Fruit fly (Drosophila melanogaster) whole organism, embryonic: Measurements from ENCODE around the gene CG42727.

ENCODE experiments used
- B-H1 ChIP-seq: fragments of 200-800 bp; sonication (Bioruptor generic); IDR thresholded peaks from 3 replicates; pipeline ENCODE4 v1.3.6; 2022; ENCODE audit warnings: missing biosample characterization, missing genetic modification characterization
- CG11093 ChIP-seq: fragments of 200-800 bp; sonication (Bioruptor generic); IDR thresholded peaks from 3 replicates; pipeline ENCODE4 v1.3.6; 2022; ENCODE audit warnings: missing biosample characterization, missing genetic modification characterization
- CG11247 ChIP-seq: fragments of 200-800 bp; sonication (Bioruptor generic); IDR thresholded peaks from 2 replicates; pipeline ENCODE4 v1.3.6; 2022; ENCODE audit warnings: missing biosample characterization, missing genetic modification characterization
- CG11696 ChIP-seq: fragments of 200-800 bp; sonication (Bioruptor generic); IDR thresholded peaks from 2 replicates; pipeline ENCODE4 v1.3.6; 2022; ENCODE audit warnings: missing biosample characterization, missing genetic modification characterization
- CG14050 ChIP-seq: fragments of 200-800 bp; sonication (Bioruptor generic); IDR thresholded peaks from 3 replicates; pipeline ENCODE4 v1.3.6; 2022; ENCODE audit warnings: missing biosample characterization, missing genetic modification characterization
- CG14710 ChIP-seq: fragments of 200-800 bp; sonication (Bioruptor generic); optimal IDR thresholded peaks from 3 replicates; lab custom pipeline; 2019; ENCODE audit warnings: missing biosample characterization, mild to moderate bottlenecking, missing genetic modification characterization, moderate library complexity
- CG17361 ChIP-seq: fragments of 200-800 bp; sonication (Bioruptor generic); IDR thresholded peaks from 3 replicates; pipeline ENCODE4 v1.3.6; 2022; ENCODE audit warnings: missing biosample characterization, missing genetic modification characterization
- CG18599 ChIP-seq: fragments of 200-800 bp; sonication (Bioruptor generic); optimal IDR thresholded peaks from 3 replicates; lab custom pipeline; 2017; ENCODE audit warnings: missing biosample characterization, missing genetic modification characterization, mild to moderate bottlenecking, moderate library complexity, missing genetic modification reagents
- CG2875 ChIP-seq: fragments of 200-800 bp; sonication (Bioruptor generic); optimal IDR thresholded peaks from 2 replicates; lab custom pipeline; 2017; ENCODE audit warnings: missing biosample characterization, mild to moderate bottlenecking, missing genetic modification characterization, missing genetic modification reagents
- CG31224 ChIP-seq: fragments of 200-800 bp; sonication (Bioruptor generic); IDR thresholded peaks from 2 replicates; pipeline ENCODE4 v1.3.6; 2022; ENCODE audit warnings: missing biosample characterization, missing genetic modification characterization
- CG32767 ChIP-seq: fragments of 200-800 bp; sonication (Bioruptor generic); IDR thresholded peaks from 2 replicates; pipeline ENCODE4 v1.3.6; 2022; ENCODE audit warnings: missing biosample characterization, missing genetic modification characterization
- CG32772 ChIP-seq: fragments of 200-800 bp; sonication (Bioruptor generic); IDR thresholded peaks from 2 replicates; pipeline ENCODE4 v1.3.6; 2022; ENCODE audit warnings: missing biosample characterization, missing genetic modification characterization
- CG33557 ChIP-seq: fragments of 200-800 bp; sonication (Bioruptor generic); optimal IDR thresholded peaks from 2 replicates; lab custom pipeline; 2019; ENCODE audit warnings: missing biosample characterization, mild to moderate bottlenecking, missing genetic modification characterization, moderate library complexity
- CG3407 ChIP-seq: fragments of 200-800 bp; sonication (Bioruptor generic); optimal IDR thresholded peaks from 2 replicates; lab custom pipeline; 2018; ENCODE audit warnings: missing biosample characterization, mild to moderate bottlenecking, missing genetic modification characterization
- CG34376 ChIP-seq: fragments of 200-800 bp; sonication (Bioruptor generic); optimal IDR thresholded peaks from 2 replicates; lab custom pipeline; 2018; ENCODE audit warnings: missing biosample characterization, mild to moderate bottlenecking, missing genetic modification characterization
- CG6272 ChIP-seq: fragments of 200-800 bp; sonication (Bioruptor generic); IDR thresholded peaks from 2 replicates; pipeline ENCODE4 v1.3.6; 2022; ENCODE audit warnings: missing biosample characterization, missing genetic modification characterization
- CG6689 ChIP-seq: fragments of 200-800 bp; sonication (Bioruptor generic); IDR thresholded peaks from 2 replicates; pipeline ENCODE4 v1.3.6; 2022; ENCODE audit warnings: missing biosample characterization, missing genetic modification characterization
- CG7556 ChIP-seq: fragments of 200-800 bp; sonication (Bioruptor generic); optimal IDR thresholded peaks from 2 replicates; lab custom pipeline; 2017; ENCODE audit warnings: missing biosample characterization, mild to moderate bottlenecking, missing genetic modification characterization
- CG7839 ChIP-seq: fragments of 200-800 bp; sonication (Bioruptor generic); optimal IDR thresholded peaks from 3 replicates; lab custom pipeline; 2018; ENCODE audit warnings: missing biosample characterization, mild to moderate bottlenecking, missing genetic modification characterization, moderate library complexity
- CG8388 ChIP-seq: fragments of 200-800 bp; sonication (Bioruptor generic); optimal IDR thresholded peaks from 2 replicates; lab custom pipeline; 2019; ENCODE audit warnings: missing biosample characterization, mild to moderate bottlenecking, missing genetic modification characterization, moderate library complexity
- CG9727 ChIP-seq: fragments of 200-800 bp; sonication (Bioruptor generic); optimal IDR thresholded peaks from 3 replicates; lab custom pipeline; 2017; ENCODE audit warnings: missing biosample characterization, mild to moderate bottlenecking, missing genetic modification characterization
- CG9876 ChIP-seq: fragments of 200-800 bp; sonication (Bioruptor generic); optimal IDR thresholded peaks from 2 replicates; lab custom pipeline; 2016; ENCODE audit warnings: missing biosample characterization, missing genetic modification characterization
- Chrac-16 ChIP-seq: fragments of 200-800 bp; sonication (Bioruptor generic); optimal IDR thresholded peaks from 3 replicates; lab custom pipeline; 2016; ENCODE audit warnings: missing biosample characterization, missing genetic modification characterization
- D ChIP-seq, 2 experiments: fragments of 200-800 bp in 1 of 2; fragments of >200 bp in 1 of 2; sonication (Bioruptor generic) in 1 of 2; optimal IDR thresholded peaks; 2 replicates in 1 of 2; 3 replicates in 1 of 2; lab custom pipeline; 2017; ENCODE audit warnings: mild to moderate bottlenecking in 1 of 2, missing biosample characterization in 1 of 2, missing genetic modification characterization in 1 of 2, missing genetic modification reagents in 1 of 2
- Dip3 ChIP-seq: fragments of 200-800 bp; sonication (Bioruptor generic); optimal IDR thresholded peaks from 3 replicates; lab custom pipeline; 2016; ENCODE audit warnings: missing biosample characterization, missing genetic modification characterization
- HLH4C ChIP-seq: fragments of 200-800 bp; sonication (Bioruptor generic); IDR thresholded peaks from 3 replicates; pipeline ENCODE4 v1.3.6; 2022; ENCODE audit warnings: missing biosample characterization, missing genetic modification characterization; ENCODE audit not compliant: partially characterized antibody
- Hr39 ChIP-seq: fragments of >200 bp; optimal IDR thresholded peaks from 2 replicates; lab custom pipeline; 2017
- Mes4 ChIP-seq: fragments of 200-800 bp; sonication (Bioruptor generic); optimal IDR thresholded peaks from 2 replicates; lab custom pipeline; 2016; ENCODE audit warnings: missing biosample characterization, missing genetic modification characterization
- Mrtf ChIP-seq: fragments of 200-800 bp; sonication (Bioruptor generic); IDR thresholded peaks from 3 replicates; pipeline ENCODE4 v1.3.6; 2022; ENCODE audit warnings: missing biosample characterization, missing genetic modification characterization
- Nf-YC ChIP-seq: fragments of 200-800 bp; optimal IDR thresholded peaks from 3 replicates; lab custom pipeline; 2019; ENCODE audit warnings: missing biosample characterization, mild to moderate bottlenecking, missing genetic modification characterization, moderate library complexity
- Ptx1 ChIP-seq: fragments of 200-800 bp; sonication (Bioruptor generic); IDR thresholded peaks from 2 replicates; pipeline ENCODE4 v1.3.6; 2022; ENCODE audit warnings: missing biosample characterization, missing genetic modification characterization
- Ssrp ChIP-seq: fragments of 200-800 bp; sonication (Bioruptor generic); optimal IDR thresholded peaks from 2 replicates; lab custom pipeline; 2018; ENCODE audit warnings: missing biosample characterization, mild to moderate bottlenecking, missing genetic modification characterization, moderate library complexity
- YL-1 ChIP-seq: fragments of 200-800 bp; sonication (Bioruptor generic); optimal IDR thresholded peaks from 3 replicates; lab custom pipeline; 2017; ENCODE audit warnings: missing biosample characterization, mild to moderate bottlenecking, missing genetic modification characterization
- ab ChIP-seq: fragments of 200-800 bp; sonication (Bioruptor generic); optimal IDR thresholded peaks from 2 replicates; lab custom pipeline; 2016; ENCODE audit warnings: missing biosample characterization, missing genetic modification characterization
- bab2 ChIP-seq: fragments of 200-800 bp; sonication (Bioruptor generic); optimal IDR thresholded peaks from 2 replicates; lab custom pipeline; 2016; ENCODE audit warnings: missing biosample characterization, missing genetic modification characterization
- cato ChIP-seq: fragments of 200-800 bp; sonication (Bioruptor generic); optimal IDR thresholded peaks from 2 replicates; lab custom pipeline; 2016; ENCODE audit warnings: missing biosample characterization, missing genetic modification characterization, borderline replicate concordance
- chn ChIP-seq: fragments of 200-800 bp; sonication (Bioruptor generic); optimal IDR thresholded peaks from 2 replicates; lab custom pipeline; 2016; ENCODE audit warnings: missing biosample characterization, missing genetic modification characterization
- crol ChIP-seq: fragments of 200-800 bp; sonication (Bioruptor generic); IDR thresholded peaks from 2 replicates; pipeline ENCODE4 v1.3.6; 2022; ENCODE audit warnings: missing biosample characterization, missing genetic modification characterization
- dimm ChIP-seq: fragments of 200-800 bp; sonication (Bioruptor generic); IDR thresholded peaks from 2 replicates; pipeline ENCODE4 v1.3.6; 2022; ENCODE audit warnings: missing biosample characterization, missing genetic modification characterization
- fru ChIP-seq: fragments of >200 bp; optimal IDR thresholded peaks from 2 replicates; lab custom pipeline; 2017
- gt ChIP-seq: fragments of 200-800 bp; sonication (Bioruptor generic); IDR thresholded peaks from 2 replicates; pipeline ENCODE4 v1.3.6; 2022; ENCODE audit warnings: missing biosample characterization, missing genetic modification characterization
- lilli ChIP-seq: fragments of 200-800 bp; sonication (Bioruptor generic); optimal IDR thresholded peaks from 3 replicates; lab custom pipeline; 2016; ENCODE audit warnings: missing biosample characterization, missing genetic modification characterization
- pan ChIP-seq, 4 experiments: fragments of >200 bp in 3 of 4; fragments of 200-800 bp in 1 of 4; sonication (Bioruptor generic) in 1 of 4; optimal IDR thresholded peaks in 3 of 4; IDR thresholded peaks in 1 of 4; 2 replicates each; pipeline versions ENCODE4 v1.3.6 to Lab custom; 2017 to 2022; ENCODE audit warnings: missing biosample characterization in 2 of 4, missing genetic modification characterization in 2 of 4, mixed read lengths in 1 of 4
- run ChIP-seq: fragments of 200-800 bp; sonication (Bioruptor generic); optimal IDR thresholded peaks from 3 replicates; lab custom pipeline; 2018; ENCODE audit warnings: missing biosample characterization, mild to moderate bottlenecking, missing genetic modification characterization
- sim ChIP-seq: fragments of 200-800 bp; sonication (Bioruptor generic); IDR thresholded peaks from 2 replicates; pipeline ENCODE4 v1.3.6; 2022; ENCODE audit warnings: missing biosample characterization, missing genetic modification characterization
- slou ChIP-seq: fragments of 200-800 bp; sonication (Bioruptor generic); optimal IDR thresholded peaks from 3 replicates; lab custom pipeline; 2016; ENCODE audit warnings: missing biosample characterization, missing genetic modification characterization
- tio ChIP-seq: fragments of 200-800 bp; sonication (Bioruptor generic); optimal IDR thresholded peaks from 2 replicates; lab custom pipeline; 2017; ENCODE audit warnings: missing biosample characterization, missing genetic modification characterization, inconsistent platforms
- tll ChIP-seq, 2 experiments: fragments of 200-800 bp in 1 of 2; fragments of >200 bp in 1 of 2; sonication (Bioruptor generic) in 1 of 2; optimal IDR thresholded peaks; 2 replicates each; lab custom pipeline; 2017 to 2019; ENCODE audit warnings: missing biosample characterization in 2 of 2, missing genetic modification characterization in 2 of 2, mild to moderate bottlenecking in 1 of 2, moderate library complexity in 1 of 2
- yki ChIP-seq: fragments of >200 bp; optimal IDR thresholded peaks from 3 replicates; lab custom pipeline; 2018

The CG42727 gene

dm6 chr3R:15356645-15357431, 9.0 kb downstream of the CG42727 start, which contains the start of the genes Atg4b and Hibch (continued):
- TF ChIP-seq CG14050 (GFP tag; lab: Robert Waterston, UW), result peak; percentile 63; the same call in 2 of the 3 replicates
- no peak for TF ChIP-seq yki (lab: Kevin White, UChicago)
- TF ChIP-seq CG33557 (GFP tag; lab: Kevin White, UChicago), result peak; percentile 84
- TF ChIP-seq CG14710 (tag; lab: Kevin White, UChicago), result peak; percentile 91
- peak; percentile 91 for TF ChIP-seq CG18599 (GFP tag; lab: Kevin White, UChicago)
- peak; percentile 87 for TF ChIP-seq CG7556 (GFP tag; lab: Kevin White, UChicago)
- no peak for TF ChIP-seq sim (GFP tag; lab: Robert Waterston, UW)
- peak; percentile 59; the same call in 1 of the 2 replicates for TF ChIP-seq gt (GFP tag; lab: Robert Waterston, UW)
- TF ChIP-seq CG11093 (GFP tag; lab: Robert Waterston, UW), result peak; percentile 73; the same call in 2 of the 3 replicates
- peak; percentile 58 for TF ChIP-seq CG3407 (GFP tag; lab: Kevin White, UChicago)
- TF ChIP-seq crol (GFP tag; lab: Robert Waterston, UW), result no peak
- peak; percentile 48 for TF ChIP-seq Dip3
- no peak for TF ChIP-seq HLH4C (GFP tag; lab: Robert Waterston, UW)
- TF ChIP-seq Ssrp, result peak; percentile 85
- TF ChIP-seq CG34376 (GFP tag; lab: Kevin White, UChicago), result peak; percentile 82
- TF ChIP-seq CG32767, result peak; percentile 59; the same call in 1 of the 2 replicates
- peak; percentile 73 for TF ChIP-seq Mrtf (GFP tag; lab: Robert Waterston, UW)
- peak; percentile 48; the same call in 1 of the 2 replicates for TF ChIP-seq CG11696
- TF ChIP-seq D (optimal IDR thresholded peaks at IDR 0.05; lab: Kevin White, UChicago), result no peak
- TF ChIP-seq D (GFP tag; optimal IDR thresholded peaks at IDR 0.05; lab: Kevin White, UChicago), result peak; percentile 82
- TF ChIP-seq CG9876 (GFP tag; lab: Kevin White, UChicago), result no peak
- no peak for TF ChIP-seq fru (lab: Kevin White, UChicago)
- peak; percentile 61 for TF ChIP-seq chn (GFP tag; lab: Kevin White, UChicago)
- peak; percentile 89 for TF ChIP-seq CG7839 (tag; lab: Kevin White, UChicago)
- TF ChIP-seq pan (optimal IDR thresholded peaks at IDR 0.05; lab: Kevin White, UChicago), result no peak
- peak in 1 of 2 experiments; percentile 83 for TF ChIP-seq pan (GFP tag; optimal IDR thresholded peaks at IDR 0.05 in 1 of 2, IDR thresholded peaks at IDR 0.05 in 1 of 2)
- peak; percentile 94 for TF ChIP-seq CG6689 (GFP tag; lab: Robert Waterston, UW)
- TF ChIP-seq B-H1 (GFP tag; lab: Robert Waterston, UW), result peak; percentile 66
- no peak for TF ChIP-seq run (tag; lab: Kevin White, UChicago)
- TF ChIP-seq CG8388, result peak; percentile 76
- peak; percentile 94 for TF ChIP-seq YL-1 (GFP tag; lab: Kevin White, UChicago)
- TF ChIP-seq lilli (GFP tag; lab: Kevin White, UChicago), result peak; percentile 74
- peak in 1 of 2 experiments; percentile 10 for TF ChIP-seq tll (GFP tag; optimal IDR thresholded peaks at IDR 0.05; lab: Kevin White, UChicago)
- no peak for TF ChIP-seq bab2 (GFP tag; lab: Kevin White, UChicago)
- TF ChIP-seq CG6272 (GFP tag; lab: Robert Waterston, UW), result peak; percentile 77
- no peak for TF ChIP-seq CG2875 (GFP tag; lab: Kevin White, UChicago)
- TF ChIP-seq Hr39 (lab: Kevin White, UChicago), result no peak
- no peak for TF ChIP-seq Mes4 (GFP tag; lab: Kevin White, UChicago)
- TF ChIP-seq ab (GFP tag; lab: Kevin White, UChicago), result no peak
- TF ChIP-seq CG11247 (GFP tag; lab: Robert Waterston, UW), result peak; percentile 65
- TF ChIP-seq tio, result no peak
- TF ChIP-seq CG32772 (GFP tag; lab: Robert Waterston, UW), result peak; percentile 62
- peak; percentile 87 for TF ChIP-seq Nf-YC (tag; lab: Kevin White, UChicago)
- TF ChIP-seq slou (GFP tag; lab: Kevin White, UChicago), result peak; percentile 79
- peak; percentile 90 for TF ChIP-seq Ptx1 (GFP tag; lab: Robert Waterston, UW)
- peak; percentile 75 for TF ChIP-seq CG31224 (GFP tag; lab: Robert Waterston, UW)
- peak; percentile 58 for TF ChIP-seq cato
- peak; percentile 79 for TF ChIP-seq Chrac-16
- TF ChIP-seq CG17361 (GFP tag; lab: Robert Waterston, UW), result peak; percentile 95
- peak; percentile 82 for TF ChIP-seq CG9727 (GFP tag; lab: Kevin White, UChicago)
- 0 out of 2 replicates have a peak, but pooled peaks have one; percentile 30 for TF ChIP-seq dimm (GFP tag; lab: Robert Waterston, UW)
